Worm (Caenorhabditis elegans): ENCODE data around the gene nlp-14.
A peak's percentile ranks its signal among the peaks of the same experiment; 100 is the strongest.

nlp-14 gene

ce11 chrX:8939389-8939788, 20.2 kb upstream of the nlp-14 start (continued):
- TF ChIP-seq T07F8.4 (tag; optimal IDR thresholded peaks at IDR 0.05) (no peak), akir-1 (GFP tag; optimal IDR thresholded peaks at IDR 0.05) (no peak), ztf-26 (tag; optimal IDR thresholded peaks at IDR 0.05) (peak; percentile 41), pbrm-1 (GFP tag; IDR thresholded peaks at IDR 0.05) (peak; percentile 57; the same call in 1 of the 2 replicates), hmg-1.2 (GFP tag; IDR thresholded peaks at IDR 0.05) (peak; percentile 53), ama-1 (optimal IDR thresholded peaks at IDR 0.05) (no peak), ama-1 (GFP tag; optimal IDR thresholded peaks at IDR 0.05) (no peak)

ce11 chrX:8934988-8935387, 15.8 kb upstream of the nlp-14 start:
- TF ChIP-seq mes-4 (tag; optimal IDR thresholded peaks at IDR 0.05) (no peak), aptf-2 (GFP tag; conservative IDR thresholded peaks at IDR 0.05) (no peak), zfh-2 (GFP tag; conservative IDR thresholded peaks at IDR 0.05) (no peak), efl-1 (GFP tag; optimal IDR thresholded peaks at IDR 0.05) (no peak), F52B5.7 (tag; optimal IDR thresholded peaks at IDR 0.05) (no peak), T26A5.8 (tag; optimal IDR thresholded peaks at IDR 0.05) (no peak), madf-8 (GFP tag; conservative IDR thresholded peaks at IDR 0.05) (no peak)

- TF ChIP-seq akir-1 (GFP tag; optimal IDR thresholded peaks at IDR 0.05), result no peak
- no peak for TF ChIP-seq let-607 (tag; optimal IDR thresholded peaks at IDR 0.05)
- TF ChIP-seq nhr-80 (tag; optimal IDR thresholded peaks at IDR 0.05), result peak; percentile 57
These were observed 15.0 kb upstream of the nlp-14 start for ce11 chrX:8934246-8934645.

ce11 chrX:8933508-8933907, 14.3 kb upstream of the nlp-14 start:
- TF ChIP-seq bed-1 (GFP tag; IDR thresholded peaks at IDR 0.05), result no peak
- no peak for TF ChIP-seq T26A5.8 (tag; optimal IDR thresholded peaks at IDR 0.05)
- TF ChIP-seq lsy-27 (tag; optimal IDR thresholded peaks at IDR 0.05; ENCODE audit: borderline replicate concordance, insufficient read depth), result no peak
- TF ChIP-seq nfyb-1 (GFP tag; IDR thresholded peaks at IDR 0.05), result no peak
- no peak for TF ChIP-seq ceh-91 (GFP tag; IDR thresholded peaks at IDR 0.05)
- no peak for TF ChIP-seq chd-7 (tag; optimal IDR thresholded peaks at IDR 0.05)
- TF ChIP-seq dpff-1 (tag; optimal IDR thresholded peaks at IDR 0.05), result no peak
- TF ChIP-seq F39B2.1 (GFP tag; IDR thresholded peaks at IDR 0.05), result no peak

ce11 chrX:8932387-8932786, 13.2 kb upstream of the nlp-14 start:
- no peak for TF ChIP-seq tlf-1 (GFP tag; optimal IDR thresholded peaks at IDR 0.05)
- no peak for TF ChIP-seq dpff-1 (tag; optimal IDR thresholded peaks at IDR 0.05)
- TF ChIP-seq nhr-90 (tag; optimal IDR thresholded peaks at IDR 0.05), result no peak
- TF ChIP-seq nhr-27 (tag; optimal IDR thresholded peaks at IDR 0.05), result no peak
- no peak for TF ChIP-seq K11D2.4 (GFP tag; IDR thresholded peaks at IDR 0.05)
- TF ChIP-seq mel-28 (tag; optimal IDR thresholded peaks at IDR 0.05; ENCODE audit: borderline replicate concordance), result no peak
- peak; percentile 79 for TF ChIP-seq nhr-80 (tag; optimal IDR thresholded peaks at IDR 0.05)
- TF ChIP-seq dpl-1 (GFP tag; optimal IDR thresholded peaks at IDR 0.05), result no peak
- TF ChIP-seq let-607 (tag; optimal IDR thresholded peaks at IDR 0.05), result peak in 1 of 2 experiments; percentile 11
- TF ChIP-seq ceh-58 (GFP tag; IDR thresholded peaks at IDR 0.05), result no peak
- TF ChIP-seq nfyb-1 (GFP tag; IDR thresholded peaks at IDR 0.05), result no peak
- TF ChIP-seq ztf-22 (GFP tag; optimal IDR thresholded peaks at IDR 0.05), result peak; percentile 27
- peak; percentile 27 for TF ChIP-seq tbp1 (GFP tag; optimal IDR thresholded peaks at IDR 0.05)
- TF ChIP-seq F22D6.2 (tag; optimal IDR thresholded peaks at IDR 0.05), result no peak
- TF ChIP-seq akir-1 (GFP tag; optimal IDR thresholded peaks at IDR 0.05), result no peak

All from whole organism, young adult.